Worm (Caenorhabditis elegans) whole organism, L2 larva: ENCODE measurements around the gene nos-3.
A peak's percentile ranks its signal among the peaks of the same experiment; 100 is the strongest.

Experiments
- C34F6.9 ChIP-seq: fragments of 150-350 bp; optimal IDR thresholded peaks from 2 replicates; lab custom pipeline; 2014; ENCODE audit warnings: missing biosample characterization, missing genetic modification characterization
- F13H6.1 ChIP-seq: sonication (generic microtip); optimal IDR thresholded peaks from 2 replicates; lab custom pipeline; 2016; ENCODE audit warnings: missing genetic modification characterization, missing compliant biosample characterization
- R02D3.7 ChIP-seq: fragments of 150-350 bp; optimal IDR thresholded peaks from 2 replicates; lab custom pipeline; 2014; ENCODE audit warnings: missing biosample characterization, missing genetic modification characterization
- Y55F3AM.14 ChIP-seq: fragments of 200-800 bp; sonication (Bioruptor generic); optimal IDR thresholded peaks from 2 replicates; lab custom pipeline; 2018; ENCODE audit warnings: mild to moderate bottlenecking, missing genetic modification characterization, missing compliant biosample characterization
- ZK546.5 ChIP-seq: sonication (generic microtip); optimal IDR thresholded peaks from 2 replicates; lab custom pipeline; 2017; ENCODE audit warnings: missing biosample characterization, missing genetic modification characterization
- alr-1 ChIP-seq: fragments of 150-350 bp; optimal IDR thresholded peaks from 2 replicates; lab custom pipeline; 2014; ENCODE audit warnings: missing biosample characterization, missing genetic modification characterization
- aly-2 ChIP-seq: fragments of 150-350 bp; optimal IDR thresholded peaks from 2 replicates; lab custom pipeline; 2014; ENCODE audit warnings: missing biosample characterization, missing genetic modification characterization
- ama-1 ChIP-seq: fragments of 150-350 bp; optimal IDR thresholded peaks from 2 replicates; lab custom pipeline; 2018; ENCODE audit warnings: inconsistent platforms
- blmp-1 ChIP-seq: sonication (generic microtip); optimal IDR thresholded peaks from 2 replicates; lab custom pipeline; 2017; ENCODE audit warnings: missing genetic modification characterization, mild to moderate bottlenecking, missing compliant biosample characterization, antibody characterized with exemption, moderate library complexity; ENCODE audit not compliant: insufficient read depth
- ceh-16 ChIP-seq: fragments of 150-350 bp; optimal IDR thresholded peaks from 2 replicates; lab custom pipeline; 2014; ENCODE audit warnings: missing biosample characterization, missing genetic modification characterization
- ceh-82 ChIP-seq: fragments of 150-350 bp; optimal IDR thresholded peaks from 2 replicates; lab custom pipeline; 2014; ENCODE audit warnings: missing biosample characterization, missing genetic modification characterization
- crh-2 ChIP-seq: sonication (generic microtip); optimal IDR thresholded peaks from 2 replicates; lab custom pipeline; 2017; ENCODE audit warnings: missing biosample characterization, missing genetic modification characterization
- dmd-4 ChIP-seq: sonication (generic microtip); optimal IDR thresholded peaks from 2 replicates; lab custom pipeline; 2017; ENCODE audit warnings: missing biosample characterization, missing genetic modification characterization
- egl-27 ChIP-seq: sonication (generic microtip); optimal IDR thresholded peaks from 3 replicates; lab custom pipeline; 2017; ENCODE audit warnings: missing biosample characterization, missing genetic modification reagents, missing genetic modification characterization
- elt-1 ChIP-seq: fragments of 150-350 bp; optimal IDR thresholded peaks from 2 replicates; lab custom pipeline; 2014; ENCODE audit warnings: missing biosample characterization, missing genetic modification characterization
- elt-3 ChIP-seq: sonication (generic microtip); optimal IDR thresholded peaks from 2 replicates; lab custom pipeline; 2017; ENCODE audit warnings: missing biosample characterization, missing genetic modification characterization
- fos-1 ChIP-seq: fragments of 150-350 bp; optimal IDR thresholded peaks from 2 replicates; lab custom pipeline; 2014; ENCODE audit warnings: missing biosample characterization, missing genetic modification characterization
- gmeb-1 ChIP-seq: fragments of 150-350 bp; optimal IDR thresholded peaks from 2 replicates; lab custom pipeline; 2014; ENCODE audit warnings: missing biosample characterization, missing genetic modification characterization
- lin-11 ChIP-seq: fragments of 150-350 bp; sonication (generic microtip); optimal IDR thresholded peaks from 2 replicates; lab custom pipeline; 2014; ENCODE audit warnings: missing biosample characterization, missing genetic modification characterization, inconsistent platforms, mixed read lengths
- lin-13 ChIP-seq: fragments of 150-350 bp; optimal IDR thresholded peaks from 2 replicates; lab custom pipeline; 2014; ENCODE audit warnings: missing biosample characterization, missing genetic modification reagents, missing genetic modification characterization
- lin-39 ChIP-seq: fragments of 150-350 bp; optimal IDR thresholded peaks from 2 replicates; lab custom pipeline; 2014; ENCODE audit warnings: missing biosample characterization, missing genetic modification reagents, missing genetic modification characterization
- lsy-2 ChIP-seq, 2 experiments: fragments of 150-350 bp in 1 of 2; sonication (generic microtip) in 1 of 2; optimal IDR thresholded peaks; 2 replicates each; lab custom pipeline; 2014 to 2017; ENCODE audit warnings: missing biosample characterization in 2 of 2, missing genetic modification characterization in 2 of 2
- mab-5 ChIP-seq: fragments of 150-350 bp; optimal IDR thresholded peaks from 2 replicates; lab custom pipeline; 2014; ENCODE audit warnings: missing biosample characterization, missing genetic modification characterization
- mbf-1 ChIP-seq: sonication (generic microtip); optimal IDR thresholded peaks from 2 replicates; lab custom pipeline; 2017; ENCODE audit warnings: missing biosample characterization, missing genetic modification characterization
- mdl-1 ChIP-seq, 2 experiments: fragments of 150-350 bp in 1 of 2; sonication (generic microtip) in 1 of 2; optimal IDR thresholded peaks; 2 replicates each; lab custom pipeline; 2017; ENCODE audit warnings: missing biosample characterization in 2 of 2, missing genetic modification characterization in 2 of 2
- nhr-10 ChIP-seq: sonication (generic microtip); optimal IDR thresholded peaks from 2 replicates; lab custom pipeline; 2017; ENCODE audit warnings: missing biosample characterization, missing genetic modification characterization
- nhr-11 ChIP-seq: fragments of 150-350 bp; optimal IDR thresholded peaks from 2 replicates; lab custom pipeline; 2014; ENCODE audit warnings: missing biosample characterization, missing genetic modification characterization
- nhr-12 ChIP-seq: fragments of 150-350 bp; optimal IDR thresholded peaks from 2 replicates; lab custom pipeline; 2014; ENCODE audit warnings: missing biosample characterization, missing genetic modification characterization
- nhr-129 ChIP-seq: fragments of 150-350 bp; optimal IDR thresholded peaks from 2 replicates; lab custom pipeline; 2014; ENCODE audit warnings: missing biosample characterization, missing genetic modification characterization
- nhr-21 ChIP-seq: fragments of 150-350 bp; optimal IDR thresholded peaks from 2 replicates; lab custom pipeline; 2014; ENCODE audit warnings: missing biosample characterization, missing genetic modification characterization
- nhr-23 ChIP-seq: fragments of 150-350 bp; optimal IDR thresholded peaks from 2 replicates; lab custom pipeline; 2014; ENCODE audit warnings: missing biosample characterization, missing genetic modification reagents, missing genetic modification characterization
- nhr-237 ChIP-seq: fragments of 150-350 bp; optimal IDR thresholded peaks from 2 replicates; lab custom pipeline; 2014; ENCODE audit warnings: missing biosample characterization, missing genetic modification characterization
- nhr-25 ChIP-seq: fragments of 150-350 bp; sonication (generic microtip); optimal IDR thresholded peaks from 3 replicates; lab custom pipeline; 2014; ENCODE audit warnings: missing biosample characterization, missing genetic modification characterization
- nhr-6 ChIP-seq: fragments of 150-350 bp; optimal IDR thresholded peaks from 2 replicates; lab custom pipeline; 2014; ENCODE audit warnings: missing biosample characterization, missing genetic modification characterization
- nhr-77 ChIP-seq: fragments of 150-350 bp; optimal IDR thresholded peaks from 2 replicates; lab custom pipeline; 2014; ENCODE audit warnings: missing biosample characterization, missing genetic modification characterization
- peb-1 ChIP-seq: fragments of 150-350 bp; optimal IDR thresholded peaks from 2 replicates; lab custom pipeline; 2014; ENCODE audit warnings: missing biosample characterization, missing genetic modification characterization
- sem-4 ChIP-seq: fragments of 150-350 bp; optimal IDR thresholded peaks from 2 replicates; lab custom pipeline; 2014; ENCODE audit warnings: missing biosample characterization, missing genetic modification reagents, missing genetic modification characterization
- skn-1 ChIP-seq: sonication (generic microtip); optimal IDR thresholded peaks from 2 replicates; lab custom pipeline; 2017; ENCODE audit warnings: missing biosample characterization, missing genetic modification characterization
- sma-3 ChIP-seq: sonication (generic microtip); optimal IDR thresholded peaks from 2 replicates; lab custom pipeline; 2016; ENCODE audit warnings: missing genetic modification reagents, missing genetic modification characterization, missing compliant biosample characterization
- sma-9 ChIP-seq, 2 experiments: fragments of 150-350 bp in 1 of 2; sonication (generic microtip) in 1 of 2; optimal IDR thresholded peaks; 2 replicates each; lab custom pipeline; 2014 to 2016; ENCODE audit warnings: missing genetic modification characterization in 2 of 2, mild to moderate bottlenecking in 1 of 2, missing biosample characterization in 1 of 2, missing compliant biosample characterization in 1 of 2, missing genetic modification reagents in 1 of 2, moderate library complexity in 1 of 2
- snpc-4 ChIP-seq: fragments of 150-350 bp; optimal IDR thresholded peaks from 2 replicates; lab custom pipeline; 2014; ENCODE audit warnings: missing biosample characterization, missing genetic modification characterization
- unc-39 ChIP-seq: fragments of 150-350 bp; optimal IDR thresholded peaks from 2 replicates; lab custom pipeline; 2014; ENCODE audit warnings: missing biosample characterization, missing genetic modification characterization
- unc-55 ChIP-seq: fragments of 150-350 bp; sonication (generic microtip); optimal IDR thresholded peaks from 3 replicates; lab custom pipeline; 2014; ENCODE audit warnings: missing biosample characterization, missing genetic modification reagents, missing genetic modification characterization
- unc-62 ChIP-seq: fragments of 150-350 bp; optimal IDR thresholded peaks from 2 replicates; lab custom pipeline; 2014; ENCODE audit warnings: missing biosample characterization, missing genetic modification reagents, missing genetic modification characterization
- zag-1 ChIP-seq: fragments of 150-350 bp; optimal IDR thresholded peaks from 2 replicates; lab custom pipeline; 2014; ENCODE audit warnings: missing biosample characterization, missing genetic modification characterization
- ztf-1 ChIP-seq: fragments of 200-800 bp; sonication (Bioruptor generic); conservative IDR thresholded peaks from 2 replicates; pipeline ENCODE4 v1.3.6; 2022; ENCODE audit warnings: missing genetic modification characterization, missing compliant biosample characterization
- ztf-11 ChIP-seq: sonication (generic microtip); optimal IDR thresholded peaks from 2 replicates; lab custom pipeline; 2017; ENCODE audit warnings: missing biosample characterization, missing genetic modification characterization
- ztf-4 ChIP-seq: fragments of 150-350 bp; optimal IDR thresholded peaks from 2 replicates; lab custom pipeline; 2014; ENCODE audit warnings: missing biosample characterization, missing genetic modification characterization

Gene nos-3

DNA sequence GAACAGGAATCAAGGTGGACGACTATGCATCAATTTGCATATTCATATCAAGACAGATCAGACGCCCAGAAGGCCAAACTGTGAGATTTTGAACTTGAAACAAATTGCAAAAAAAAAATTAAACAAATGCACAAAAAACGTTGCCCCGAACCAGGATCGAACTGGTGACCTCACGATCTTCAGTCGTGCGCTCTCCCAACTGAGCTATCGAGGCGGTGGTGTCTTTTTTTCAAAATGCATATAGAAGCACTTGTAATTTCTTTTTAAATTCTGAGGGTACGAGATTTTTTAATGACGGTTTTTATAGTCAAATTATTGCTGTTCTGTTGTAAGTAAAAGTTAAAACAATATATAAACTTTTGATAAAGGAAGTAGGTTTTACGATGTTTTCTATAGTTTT, 33.0 kb upstream of the nos-3 start:
- TF ChIP-seq ztf-4 (tag; lab: Kevin White, UChicago) (no peak), elt-1 (tag; lab: Kevin White, UChicago) (no peak), nhr-23 (tag; lab: Kevin White, UChicago) (no peak), lsy-2 (tag; optimal IDR thresholded peaks at IDR 0.05; lab: Kevin White, UChicago) (no peak), sma-9 (GFP tag; optimal IDR thresholded peaks at IDR 0.05; lab: Kevin White, UChicago) (peak; percentile 12), sma-9 (tag; optimal IDR thresholded peaks at IDR 0.05; lab: Kevin White, UChicago) (no peak), mbf-1 (tag; lab: Kevin White, UChicago) (no peak), ztf-11 (tag; lab: Kevin White, UChicago) (no peak), nhr-25 (peak; percentile 31)

DNA sequence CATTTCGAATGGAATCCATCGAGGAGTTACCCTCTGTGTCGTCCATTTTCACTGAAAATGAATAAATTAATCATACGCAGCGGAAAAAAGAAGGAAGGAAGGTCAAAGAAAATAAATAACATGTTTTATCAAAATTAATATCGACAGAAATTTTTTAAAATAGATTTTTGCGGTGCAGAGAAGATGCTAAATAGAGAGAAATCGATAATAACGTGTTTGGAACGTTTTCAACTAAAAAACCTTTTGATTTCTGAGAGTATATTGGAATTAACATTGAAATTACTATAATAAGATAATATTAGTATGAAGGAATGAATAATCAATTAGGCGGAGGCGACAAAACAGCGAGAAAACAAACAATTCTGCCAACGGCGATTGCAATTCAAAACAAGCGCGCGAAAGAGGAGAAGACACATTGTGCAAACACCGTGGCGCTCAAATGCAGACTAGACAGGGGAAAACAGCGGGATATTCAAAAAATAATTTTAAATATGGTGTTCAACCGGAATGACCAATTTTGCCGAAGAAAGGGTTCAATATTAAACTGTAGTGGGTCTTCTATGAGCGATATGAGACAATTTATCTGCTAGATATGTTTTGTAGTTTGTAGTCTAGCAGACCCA, 29.6 kb upstream of the nos-3 start, which contains the start of gene wee-1.3:
Gene wee-1.3 (minus strand): TSS at position 51 of the 623 bp plus-strand sequence.
- TF ChIP-seq nhr-237 (tag; lab: Kevin White, UChicago): no peak
- TF ChIP-seq sma-3 (GFP tag; lab: Kevin White, UChicago): peak; percentile 86
- TF ChIP-seq sem-4 (tag; lab: Kevin White, UChicago): peak; percentile 60
- no peak for TF ChIP-seq aly-2 (tag; lab: Kevin White, UChicago)
- TF ChIP-seq fos-1 (tag; lab: Kevin White, UChicago): peak; percentile 55
- peak; percentile 43 for TF ChIP-seq blmp-1 (tag; lab: Kevin White, UChicago)
- TF ChIP-seq peb-1 (tag; lab: Kevin White, UChicago): no peak
- TF ChIP-seq lin-13 (GFP tag; lab: Kevin White, UChicago): peak; percentile 82
- TF ChIP-seq ceh-16: no peak
- peak; percentile 80 to 94 for TF ChIP-seq lsy-2 (tag; optimal IDR thresholded peaks at IDR 0.05; lab: Kevin White, UChicago)
- no peak for TF ChIP-seq skn-1 (tag; lab: Kevin White, UChicago)
- TF ChIP-seq Y55F3AM.14 (GFP tag; lab: Kevin White, UChicago): no peak
- TF ChIP-seq ztf-11 (tag; lab: Kevin White, UChicago): no peak
- TF ChIP-seq alr-1: no peak
- TF ChIP-seq lin-11 (tag; lab: Kevin White, UChicago): peak; percentile 65
- no peak for TF ChIP-seq unc-62 (GFP tag; lab: Kevin White, UChicago)
- no peak for TF ChIP-seq mdl-1 (tag; optimal IDR thresholded peaks at IDR 0.05; lab: Kevin White, UChicago)
- TF ChIP-seq nhr-25: peak; percentile 80
- no peak for TF ChIP-seq ama-1
- peak; percentile 91 for TF ChIP-seq unc-55 (GFP tag; lab: Kevin White, UChicago)
- peak; percentile 63 for TF ChIP-seq nhr-21 (tag; lab: Kevin White, UChicago)
- no peak for TF ChIP-seq mbf-1 (tag; lab: Kevin White, UChicago)
- TF ChIP-seq unc-39: no peak
- no peak for TF ChIP-seq zag-1 (tag; lab: Kevin White, UChicago)
- TF ChIP-seq nhr-12: no peak
- TF ChIP-seq crh-2: peak; percentile 86
- peak; percentile 16 for TF ChIP-seq R02D3.7 (tag; lab: Kevin White, UChicago)
- no peak for TF ChIP-seq elt-3 (tag; lab: Kevin White, UChicago)
- peak; percentile 36 for TF ChIP-seq ztf-4 (tag; lab: Kevin White, UChicago)
- peak; percentile 20 for TF ChIP-seq nhr-6
- TF ChIP-seq elt-1 (tag; lab: Kevin White, UChicago): no peak
- TF ChIP-seq C34F6.9 (tag; lab: Kevin White, UChicago): peak; percentile 84
- TF ChIP-seq gmeb-1 (tag; lab: Kevin White, UChicago): peak; percentile 98
- TF ChIP-seq ztf-1 (GFP tag; lab: Robert Waterston, UW): no peak
- TF ChIP-seq mab-5 (tag; lab: Kevin White, UChicago): peak; percentile 61
- peak; percentile 79 for TF ChIP-seq sma-9 (GFP tag; optimal IDR thresholded peaks at IDR 0.05; lab: Kevin White, UChicago)
- no peak for TF ChIP-seq sma-9 (tag; optimal IDR thresholded peaks at IDR 0.05; lab: Kevin White, UChicago)
- no peak for TF ChIP-seq ZK546.5 (tag; lab: Kevin White, UChicago)
- no peak for TF ChIP-seq ceh-82 (tag; lab: Kevin White, UChicago)
- TF ChIP-seq F13H6.1: peak; percentile 64
- peak; percentile 83 for TF ChIP-seq nhr-129
- TF ChIP-seq nhr-77 (tag; lab: Kevin White, UChicago): no peak
- TF ChIP-seq nhr-23 (tag; lab: Kevin White, UChicago): no peak
- TF ChIP-seq snpc-4 (tag; lab: Kevin White, UChicago): peak; percentile 69
- peak; percentile 62 for TF ChIP-seq nhr-11 (tag; lab: Kevin White, UChicago)
- TF ChIP-seq lin-39 (tag; lab: Kevin White, UChicago): no peak
- peak; percentile 48 for TF ChIP-seq egl-27
- TF ChIP-seq dmd-4: no peak
- no peak for TF ChIP-seq nhr-10 (tag; lab: Kevin White, UChicago)
